Worm (Caenorhabditis elegans) whole organism, mixed stage, embryonic: ENCODE results near the gene C34F6.10.

Source experiments
- ceh-83 ChIP-seq: fragments of 200-800 bp; sonication (Bioruptor generic); optimal IDR thresholded peaks from 2 replicates; lab custom pipeline; 2018; ENCODE audit warnings: mild to moderate bottlenecking, missing genetic modification characterization, missing compliant biosample characterization
- ces-1 ChIP-seq: fragments of 150-350 bp; optimal IDR thresholded peaks from 2 replicates; lab custom pipeline; 2014; ENCODE audit warnings: missing biosample characterization, missing genetic modification reagents, missing genetic modification characterization
- elt-3 ChIP-seq: fragments of 150-350 bp; optimal IDR thresholded peaks from 2 replicates; lab custom pipeline; 2014; ENCODE audit warnings: missing biosample characterization, missing genetic modification characterization
- hlh-1 ChIP-seq: fragments of 150-350 bp; optimal IDR thresholded peaks from 2 replicates; lab custom pipeline; 2014; ENCODE audit warnings: missing biosample characterization, missing genetic modification reagents, missing genetic modification characterization
- lin-13 ChIP-seq: fragments of 150-350 bp; optimal IDR thresholded peaks from 2 replicates; lab custom pipeline; 2014; ENCODE audit warnings: missing biosample characterization, missing genetic modification characterization
- nhr-237 ChIP-seq: fragments of 150-350 bp; optimal IDR thresholded peaks from 2 replicates; lab custom pipeline; 2014; ENCODE audit warnings: missing biosample characterization, missing genetic modification characterization
- nhr-28 ChIP-seq: fragments of 150-350 bp; optimal IDR thresholded peaks from 2 replicates; lab custom pipeline; 2014; ENCODE audit warnings: missing biosample characterization, missing genetic modification characterization
- unc-39 ChIP-seq: fragments of 150-350 bp; optimal IDR thresholded peaks from 2 replicates; lab custom pipeline; 2014; ENCODE audit warnings: missing biosample characterization, missing genetic modification characterization

ce11 chrX:11249392-11249791 is 9.0 kb upstream of the C34F6.10 start:
- no peak for TF ChIP-seq ceh-83 (GFP tag; lab: Kevin White, UChicago)
- TF ChIP-seq nhr-28 (tag; lab: Kevin White, UChicago), result no peak
- TF ChIP-seq hlh-1, result no peak
- TF ChIP-seq nhr-237 (tag; lab: Kevin White, UChicago), result no peak
- no peak for TF ChIP-seq elt-3 (tag; lab: Kevin White, UChicago)
- no peak for TF ChIP-seq ces-1 (GFP tag; lab: Kevin White, UChicago)
- no peak for TF ChIP-seq lin-13 (tag; lab: Kevin White, UChicago)
- TF ChIP-seq unc-39, result no peak
